Worm (Caenorhabditis elegans): ENCODE results near the gene Y46G5A.34.

ce11 chrII:12826752-12827151 is 50.3 kb downstream of the Y46G5A.34 start, which contains the start of gene Y46G5A.38:
- TF ChIP-seq pha-4 (tag; optimal IDR thresholded peaks at IDR 0.05) (no peak), egl-27 (tag; optimal IDR thresholded peaks at IDR 0.05) (no peak), ztf-11 (tag; optimal IDR thresholded peaks at IDR 0.05) (no peak), jun-1 (tag; optimal IDR thresholded peaks at IDR 0.05) (no peak), fkh-10 (GFP tag; optimal IDR thresholded peaks at IDR 0.05) (no peak), pqm-1 (tag; optimal IDR thresholded peaks at IDR 0.05) (no peak), nhr-11 (tag; optimal IDR thresholded peaks at IDR 0.05) (no peak), nhr-25 (tag; optimal IDR thresholded peaks at IDR 0.05) (no peak), tbx-2 (tag; optimal IDR thresholded peaks at IDR 0.05) (no peak), nhr-28 (tag; optimal IDR thresholded peaks at IDR 0.05) (no peak)

Measured in whole organism, L3 larva.